Worm (Caenorhabditis elegans) whole organism, mixed stage, embryonic: ENCODE measurements around the gene mbl-1.

Source experiments
- blmp-1 ChIP-seq: fragments of 150-350 bp; optimal IDR thresholded peaks from 2 replicates; lab custom pipeline; 2014; ENCODE audit warnings: missing biosample characterization, missing genetic modification characterization
- ceh-39 ChIP-seq: fragments of 150-350 bp; optimal IDR thresholded peaks from 2 replicates; lab custom pipeline; 2014; ENCODE audit warnings: missing biosample characterization, missing genetic modification characterization
- nhr-12 ChIP-seq: fragments of 150-350 bp; optimal IDR thresholded peaks from 2 replicates; lab custom pipeline; 2014; ENCODE audit warnings: missing biosample characterization, missing genetic modification characterization
- pha-4 ChIP-seq: fragments of 150-350 bp; optimal IDR thresholded peaks from 2 replicates; lab custom pipeline; 2018; ENCODE audit warnings: missing biosample characterization, missing genetic modification reagents, missing genetic modification characterization
- sptf-1 ChIP-seq: sonication (generic microtip); optimal IDR thresholded peaks from 2 replicates; lab custom pipeline; 2017; ENCODE audit warnings: mild to moderate bottlenecking, missing genetic modification characterization, moderate library complexity, missing compliant biosample characterization
- unc-120 ChIP-seq: sonication (generic microtip); optimal IDR thresholded peaks from 2 replicates; lab custom pipeline; 2017; ENCODE audit warnings: missing genetic modification characterization, missing compliant biosample characterization; ENCODE audit not compliant: poor library complexity, severe bottlenecking

- TF ChIP-seq blmp-1 = no peak
- TF ChIP-seq pha-4 = no peak
- TF ChIP-seq sptf-1 (tag; lab: Kevin White, UChicago) = peak; percentile 57
- TF ChIP-seq unc-120 (tag; lab: Kevin White, UChicago) = no peak
- TF ChIP-seq nhr-12 = no peak
- peak; percentile 51 for TF ChIP-seq ceh-39
These were observed 34.2 kb upstream of the mbl-1 start for ce11 chrX:16943934-16944914.
